Worm (Caenorhabditis elegans) whole organism, L4/young adult: ENCODE data around the gene lir-2.

Source experiments
- W03F9.2 ChIP-seq: fragments of 150-350 bp; optimal IDR thresholded peaks from 2 replicates; lab custom pipeline; 2014; ENCODE audit warnings: missing biosample characterization, missing genetic modification characterization
- dao-5 ChIP-seq: sonication (generic microtip); optimal IDR thresholded peaks from 2 replicates; lab custom pipeline; 2016; ENCODE audit warnings: missing genotype, missing genetic modification characterization, moderate library complexity, missing compliant biosample characterization
- him-1 ChIP-seq: sonication (generic microtip); optimal IDR thresholded peaks from 2 replicates; lab custom pipeline; 2016; ENCODE audit warnings: missing genotype, missing genetic modification reagents, missing genetic modification characterization, missing compliant biosample characterization

- no peak for TF ChIP-seq him-1 (tag; lab: Kevin White, UChicago)
- no peak for TF ChIP-seq dao-5 (tag; lab: Kevin White, UChicago)
- no peak for TF ChIP-seq W03F9.2 (tag; lab: Kevin White, UChicago)
Measured at ce11 chrII:7651171-7651570, 15.9 kb upstream of the lir-2 start, which contains the start of gene pde-4.
